Worm (Caenorhabditis elegans): ENCODE data around the gene ztf-9.

ce11 chrV:9690099-9690572, 1.8 kb downstream of the ztf-9 start, which contains the start of gene rbx-1:
- TF ChIP-seq med-1 (GFP tag; optimal IDR thresholded peaks at IDR 0.05; ENCODE audit: insufficient read depth) (no peak), flt-1 (GFP tag; IDR thresholded peaks at IDR 0.05) (no peak), ref-1 (GFP tag; conservative IDR thresholded peaks at IDR 0.05) (no peak), tab-1 (GFP tag; IDR thresholded peaks at IDR 0.05) (no peak), cog-1 (tag; optimal IDR thresholded peaks at IDR 0.05) (no peak), klf-2 (GFP tag; conservative IDR thresholded peaks at IDR 0.05) (no peak), T22C8.4 (GFP tag; IDR thresholded peaks at IDR 0.05) (no peak), ztf-29 (GFP tag; IDR thresholded peaks at IDR 0.05) (no peak), ztf-23 (GFP tag; IDR thresholded peaks at IDR 0.05) (no peak)

Measured in whole organism, midembryonic.